Worm (Caenorhabditis elegans) whole organism, L4/young adult: Measurements from ENCODE around the gene F47G3.4.

ENCODE experiments used
- dao-5 ChIP-seq: sonication (generic microtip); optimal IDR thresholded peaks from 2 replicates; lab custom pipeline; 2016; ENCODE audit warnings: missing genotype, missing genetic modification characterization, moderate library complexity, missing compliant biosample characterization
- him-1 ChIP-seq: sonication (generic microtip); optimal IDR thresholded peaks from 2 replicates; lab custom pipeline; 2016; ENCODE audit warnings: missing genotype, missing genetic modification reagents, missing genetic modification characterization, missing compliant biosample characterization

DNA sequence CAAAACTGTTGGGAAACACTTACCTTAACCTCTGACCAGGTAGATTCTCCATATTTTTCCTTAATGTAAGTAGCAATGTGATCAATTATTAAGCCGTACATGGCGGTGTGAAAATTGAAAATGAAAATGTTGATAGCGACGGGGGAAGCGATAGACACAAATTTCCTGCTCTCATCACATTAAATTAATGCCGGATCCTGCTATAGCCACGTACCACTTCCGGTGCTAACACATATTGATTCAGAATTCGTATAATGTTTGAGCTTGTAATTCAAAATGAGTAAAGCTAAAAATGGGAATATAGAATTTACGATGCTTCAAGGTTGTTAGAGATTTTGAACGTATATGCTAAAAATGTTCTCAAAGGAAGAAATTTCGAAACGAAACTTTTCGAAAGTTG lies 46.0 kb downstream of the F47G3.4 start, which contains the start of gene gcy-31:
- TF ChIP-seq dao-5 (tag; lab: Kevin White, UChicago) (no peak), him-1 (tag; lab: Kevin White, UChicago) (no peak)
